Worm (Caenorhabditis elegans) whole organism, L4/young adult: ENCODE data around the gene wdr-5.3.

Experiments
- W03F9.2 ChIP-seq: fragments of 150-350 bp; optimal IDR thresholded peaks from 2 replicates; lab custom pipeline; 2014; ENCODE audit warnings: missing biosample characterization, missing genetic modification characterization
- him-1 ChIP-seq: sonication (generic microtip); optimal IDR thresholded peaks from 2 replicates; lab custom pipeline; 2016; ENCODE audit warnings: missing genotype, missing genetic modification reagents, missing genetic modification characterization, missing compliant biosample characterization

ce11 chrV:10729456-10729904 lies 7.4 kb upstream of the wdr-5.3 start:
- TF ChIP-seq him-1 (tag; lab: Kevin White, UChicago) (no peak), W03F9.2 (no peak)
